Worm (Caenorhabditis elegans) whole organism, L3 larva: Measurements from ENCODE around the gene F58E6.13.

Source experiments
- R02D3.7 ChIP-seq: fragments of 150-350 bp; optimal IDR thresholded peaks from 2 replicates; lab custom pipeline; 2014; ENCODE audit warnings: missing biosample characterization, missing genetic modification characterization
- ZK546.5 ChIP-seq: sonication (generic microtip); optimal IDR thresholded peaks from 2 replicates; lab custom pipeline; 2017; ENCODE audit warnings: missing biosample characterization, missing genetic modification characterization
- aly-2 ChIP-seq: fragments of 150-350 bp; optimal IDR thresholded peaks from 2 replicates; lab custom pipeline; 2014; ENCODE audit warnings: missing biosample characterization, missing genetic modification characterization
- ama-1 ChIP-seq: fragments of 150-350 bp; optimal IDR thresholded peaks from 2 replicates; lab custom pipeline; 2018
- ceh-16 ChIP-seq: sonication (generic microtip); optimal IDR thresholded peaks from 2 replicates; lab custom pipeline; 2017; ENCODE audit warnings: missing biosample characterization, missing genetic modification characterization
- ceh-82 ChIP-seq: fragments of 150-350 bp; optimal IDR thresholded peaks from 2 replicates; lab custom pipeline; 2014; ENCODE audit warnings: missing biosample characterization, missing genetic modification characterization
- ceh-9 ChIP-seq: sonication (generic microtip); optimal IDR thresholded peaks from 2 replicates; lab custom pipeline; 2018; ENCODE audit warnings: missing biosample characterization, missing genetic modification characterization
- daf-12 ChIP-seq: fragments of 150-350 bp; optimal IDR thresholded peaks from 2 replicates; lab custom pipeline; 2014; ENCODE audit warnings: missing biosample characterization, missing genetic modification reagents, missing genetic modification characterization
- egl-27 ChIP-seq: sonication (generic microtip); optimal IDR thresholded peaks from 4 replicates; lab custom pipeline; 2017; ENCODE audit warnings: missing biosample characterization, missing genetic modification reagents, missing genetic modification characterization
- egl-5 ChIP-seq: fragments of 150-350 bp; optimal IDR thresholded peaks from 2 replicates; lab custom pipeline; 2017; ENCODE audit warnings: missing biosample characterization, missing genetic modification reagents, missing genetic modification characterization, inconsistent platforms
- elt-1 ChIP-seq: fragments of 150-350 bp; optimal IDR thresholded peaks from 2 replicates; lab custom pipeline; 2014; ENCODE audit warnings: missing biosample characterization, missing genetic modification characterization
- elt-2 ChIP-seq: sonication (generic microtip); optimal IDR thresholded peaks from 2 replicates; lab custom pipeline; 2016; ENCODE audit warnings: missing genetic modification reagents, mild to moderate bottlenecking, missing genetic modification characterization, missing compliant biosample characterization
- elt-3 ChIP-seq, 3 experiments: fragments of 150-350 bp in 1 of 3; sonication (generic microtip) in 2 of 3; optimal IDR thresholded peaks; 2 replicates in 2 of 3; 4 replicates in 1 of 3; lab custom pipeline; 2014 to 2017; ENCODE audit warnings: missing biosample characterization in 3 of 3, missing genetic modification characterization in 3 of 3
- eor-1 ChIP-seq, 2 experiments: fragments of 150-350 bp; optimal IDR thresholded peaks; 2 replicates each; lab custom pipeline; 2014 to 2018; ENCODE audit warnings: missing biosample characterization in 2 of 2, missing genetic modification characterization in 2 of 2
- fkh-10 ChIP-seq: sonication (generic microtip); optimal IDR thresholded peaks from 2 replicates; lab custom pipeline; 2017; ENCODE audit warnings: missing biosample characterization, missing genetic modification reagents, missing genetic modification characterization
- fkh-2 ChIP-seq: fragments of 150-350 bp; optimal IDR thresholded peaks from 2 replicates; lab custom pipeline; 2014; ENCODE audit warnings: missing biosample characterization, missing genetic modification reagents, missing genetic modification characterization
- fos-1 ChIP-seq: fragments of 150-350 bp; optimal IDR thresholded peaks from 2 replicates; lab custom pipeline; 2014; ENCODE audit warnings: missing biosample characterization, missing genetic modification characterization
- hmg-11 ChIP-seq: sonication (generic microtip); optimal IDR thresholded peaks from 2 replicates; lab custom pipeline; 2016; ENCODE audit warnings: missing genetic modification characterization, missing compliant biosample characterization
- jun-1 ChIP-seq: fragments of 150-350 bp; optimal IDR thresholded peaks from 2 replicates; lab custom pipeline; 2014; ENCODE audit warnings: missing biosample characterization, missing genetic modification reagents, missing genetic modification characterization
- lin-15B ChIP-seq: fragments of 150-350 bp; optimal IDR thresholded peaks from 2 replicates; lab custom pipeline; 2014; ENCODE audit warnings: missing biosample characterization, missing genetic modification characterization
- lin-39 ChIP-seq: fragments of 150-350 bp; optimal IDR thresholded peaks from 2 replicates; lab custom pipeline; 2018; ENCODE audit warnings: missing biosample characterization, missing genetic modification reagents, missing genetic modification characterization
- lsy-12 ChIP-seq: sonication (generic microtip); optimal IDR thresholded peaks from 2 replicates; lab custom pipeline; 2016; ENCODE audit warnings: mild to moderate bottlenecking, missing genetic modification characterization, missing compliant biosample characterization
- mdl-1 ChIP-seq: fragments of 150-350 bp; optimal IDR thresholded peaks from 2 replicates; lab custom pipeline; 2014; ENCODE audit warnings: missing biosample characterization, missing genetic modification characterization
- mml-1 ChIP-seq: fragments of 150-350 bp; sonication (generic microtip); optimal IDR thresholded peaks from 3 replicates; lab custom pipeline; 2014; ENCODE audit warnings: missing biosample characterization, missing genetic modification characterization
- nfya-1 ChIP-seq: sonication (generic microtip); optimal IDR thresholded peaks from 2 replicates; lab custom pipeline; 2017; ENCODE audit warnings: missing genetic modification characterization, mild to moderate bottlenecking, missing compliant biosample characterization, antibody characterized with exemption, moderate library complexity; ENCODE audit not compliant: insufficient read depth
- nhr-11 ChIP-seq: fragments of 150-350 bp; optimal IDR thresholded peaks from 2 replicates; lab custom pipeline; 2014; ENCODE audit warnings: missing biosample characterization, missing genetic modification characterization
- nhr-12 ChIP-seq: fragments of 150-350 bp; optimal IDR thresholded peaks from 2 replicates; lab custom pipeline; 2014; ENCODE audit warnings: missing biosample characterization, missing genetic modification characterization
- nhr-23 ChIP-seq: fragments of 150-350 bp; optimal IDR thresholded peaks from 2 replicates; lab custom pipeline; 2014; ENCODE audit warnings: missing biosample characterization, missing genetic modification reagents, missing genetic modification characterization
- nhr-237 ChIP-seq: fragments of 150-350 bp; optimal IDR thresholded peaks from 2 replicates; lab custom pipeline; 2014; ENCODE audit warnings: missing biosample characterization, missing genetic modification characterization
- nhr-67 ChIP-seq: fragments of 150-350 bp; optimal IDR thresholded peaks from 2 replicates; lab custom pipeline; 2014; ENCODE audit warnings: missing biosample characterization, missing genetic modification characterization
- nhr-77 ChIP-seq: fragments of 150-350 bp; optimal IDR thresholded peaks from 2 replicates; lab custom pipeline; 2014; ENCODE audit warnings: missing biosample characterization, missing genetic modification characterization
- pha-4 ChIP-seq: fragments of 150-350 bp; optimal IDR thresholded peaks from 2 replicates; lab custom pipeline; 2014; ENCODE audit warnings: missing biosample characterization, missing genetic modification reagents, missing genetic modification characterization
- pqm-1 ChIP-seq: fragments of 150-350 bp; optimal IDR thresholded peaks from 2 replicates; lab custom pipeline; 2017; ENCODE audit warnings: missing biosample characterization, missing genetic modification characterization, inconsistent platforms
- sea-2 ChIP-seq: fragments of 150-350 bp; sonication (generic microtip); optimal IDR thresholded peaks from 4 replicates; lab custom pipeline; 2014; ENCODE audit warnings: missing biosample characterization, missing genetic modification reagents, missing genetic modification characterization
- ztf-11 ChIP-seq: fragments of 150-350 bp; optimal IDR thresholded peaks from 2 replicates; lab custom pipeline; 2014; ENCODE audit warnings: missing biosample characterization, missing genetic modification characterization
- ztf-4 ChIP-seq: fragments of 150-350 bp; optimal IDR thresholded peaks from 2 replicates; lab custom pipeline; 2014; ENCODE audit warnings: missing biosample characterization, missing genetic modification characterization

F58E6.13 gene

ce11 chrV:9744934-9745333, at the start of gene F58E6.13:
Gene F58E6.13 (plus strand): TSS chrV:9745234.
- TF ChIP-seq ZK546.5 (tag; lab: Kevin White, UChicago) (no peak), ztf-4 (tag; lab: Kevin White, UChicago) (no peak), elt-1 (tag; lab: Kevin White, UChicago) (no peak), lin-39 (tag; lab: Kevin White, UChicago) (no peak), egl-5 (tag; lab: Kevin White, UChicago) (no peak), pha-4 (no peak), egl-27 (tag; lab: Kevin White, UChicago) (no peak), R02D3.7 (tag; lab: Kevin White, UChicago) (no peak), nfya-1 (tag; lab: Kevin White, UChicago) (no peak), mdl-1 (tag; lab: Kevin White, UChicago) (no peak), daf-12 (no peak), fos-1 (no peak), ztf-11 (tag; lab: Kevin White, UChicago) (no peak)

DNA sequence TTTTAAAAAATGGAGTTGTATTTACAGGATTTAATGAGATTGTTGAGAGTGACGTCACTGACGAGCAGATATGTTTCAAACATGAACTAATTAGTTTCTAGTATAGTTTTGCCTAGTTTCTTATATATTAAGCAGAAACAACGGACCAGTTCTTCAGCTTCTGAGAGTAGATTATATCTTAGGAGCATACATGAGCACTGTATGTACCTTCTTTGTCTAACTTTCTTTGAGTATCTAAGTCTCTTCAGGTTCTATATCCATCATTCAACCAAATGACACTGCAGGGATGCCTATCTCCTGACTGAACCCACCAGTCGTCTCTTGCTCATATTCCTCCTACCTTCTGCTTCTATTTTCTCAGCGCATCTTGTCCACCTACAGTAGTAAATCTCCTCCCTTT, 48.3 kb upstream of the F58E6.13 start, which contains the start of gene her-1:
TSS of gene her-1 (plus strand) at position 301 of the 400 bp plus-strand sequence.
- TF ChIP-seq sea-2 (GFP tag; lab: Kevin White, UChicago) (no peak), R02D3.7 (tag; lab: Kevin White, UChicago) (no peak), nhr-237 (tag; lab: Kevin White, UChicago) (no peak), nhr-11 (tag; lab: Kevin White, UChicago) (no peak), ama-1 (lab: Kevin White, UChicago) (no peak), daf-12 (no peak), nhr-67 (tag; lab: Kevin White, UChicago) (no peak), hmg-11 (tag; lab: Kevin White, UChicago) (no peak), fkh-2 (tag; lab: Kevin White, UChicago) (no peak), aly-2 (no peak)

DNA sequence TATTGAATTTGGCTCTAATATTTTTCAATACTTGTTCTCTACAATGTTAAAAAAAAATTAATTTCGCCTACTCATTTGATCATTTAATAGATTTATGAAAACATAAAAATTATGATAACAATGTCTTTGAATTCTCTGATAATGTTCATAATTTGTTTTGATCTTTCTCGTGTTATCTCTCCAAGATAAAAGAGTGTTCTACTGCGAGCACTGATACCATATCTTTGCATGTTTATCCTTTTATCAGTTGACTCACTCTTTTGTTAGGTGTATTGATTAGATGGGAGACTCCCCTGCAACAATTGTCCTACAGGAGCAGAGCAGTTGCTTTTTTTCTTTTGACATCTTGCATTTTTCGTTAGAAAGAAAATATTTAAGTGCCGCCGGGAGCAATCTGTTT, 45.8 kb upstream of the F58E6.13 start:
- TF ChIP-seq ceh-16 (tag; lab: Kevin White, UChicago) = no peak
- TF ChIP-seq elt-2 (tag; lab: Kevin White, UChicago) = peak; percentile 15

ce11 chrV:9701861-9702260, 43.2 kb upstream of the F58E6.13 start:
- TF ChIP-seq pqm-1 (tag; lab: Kevin White, UChicago) (peak; percentile 32), nfya-1 (tag; lab: Kevin White, UChicago) (no peak), elt-2 (tag; lab: Kevin White, UChicago) (peak; percentile 70), lsy-12 (no peak)

DNA sequence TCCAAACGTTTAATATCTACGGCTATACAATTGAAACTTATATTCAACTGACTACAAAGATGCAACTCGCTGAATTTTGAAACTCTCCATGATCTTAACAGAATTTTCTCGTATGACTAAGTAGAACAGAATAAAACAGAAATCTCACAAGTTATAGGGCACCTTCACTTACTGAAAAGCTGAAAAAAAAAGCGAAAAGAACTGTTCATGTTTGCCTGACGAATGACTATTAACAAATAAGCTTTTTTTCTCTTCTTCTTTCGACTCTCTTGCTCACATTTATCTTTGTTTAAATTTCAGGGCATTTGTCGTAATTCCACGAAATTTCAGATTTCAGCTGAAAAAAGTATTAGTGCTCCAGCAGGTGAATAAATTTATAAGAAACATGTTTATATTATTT, 42.3 kb upstream of the F58E6.13 start, which contains the start of gene xbx-6:
TSS of gene xbx-6 (plus strand) at position 301 of the 400 bp plus-strand sequence.
- TF ChIP-seq R02D3.7 (tag; lab: Kevin White, UChicago) (no peak), elt-3 (tag; optimal IDR thresholded peaks at IDR 0.05; lab: Kevin White, UChicago) (no peak), nhr-237 (tag; lab: Kevin White, UChicago) (no peak), elt-2 (tag; lab: Kevin White, UChicago) (no peak), egl-27 (tag; lab: Kevin White, UChicago) (no peak), ztf-11 (tag; lab: Kevin White, UChicago) (no peak), nhr-12 (no peak), jun-1 (tag; lab: Kevin White, UChicago) (no peak), ceh-82 (tag; lab: Kevin White, UChicago) (no peak)

ce11 chrV:9703549-9703948, 41.5 kb upstream of the F58E6.13 start:
- no peak for TF ChIP-seq ceh-9 (tag; lab: Kevin White, UChicago)
- TF ChIP-seq lin-15B (tag; lab: Kevin White, UChicago) = no peak
- no peak for TF ChIP-seq fkh-10 (GFP tag; lab: Kevin White, UChicago)
- TF ChIP-seq eor-1 (tag; optimal IDR thresholded peaks at IDR 0.05; lab: Kevin White, UChicago) = no peak
- no peak for TF ChIP-seq lin-39 (tag; lab: Kevin White, UChicago)
- no peak for TF ChIP-seq nhr-67 (tag; lab: Kevin White, UChicago)
- TF ChIP-seq nhr-23 (tag; lab: Kevin White, UChicago) = no peak
- TF ChIP-seq R02D3.7 (tag; lab: Kevin White, UChicago) = no peak
- no peak for TF ChIP-seq nhr-77 (tag; lab: Kevin White, UChicago)
- TF ChIP-seq mml-1 (tag; lab: Kevin White, UChicago) = no peak
- TF ChIP-seq ztf-11 (tag; lab: Kevin White, UChicago) = no peak
- TF ChIP-seq pha-4 = no peak
